Worm (Caenorhabditis elegans) whole organism, L4 larva: ENCODE measurements around the gene Y57G11C.28.

Source experiments
- ama-1 ChIP-seq: fragments of 150-350 bp; optimal IDR thresholded peaks from 2 replicates; lab custom pipeline; 2014; ENCODE audit warnings: inconsistent platforms, mixed read lengths
- nhr-28 ChIP-seq: fragments of 150-350 bp; optimal IDR thresholded peaks from 2 replicates; lab custom pipeline; 2014; ENCODE audit warnings: missing biosample characterization, missing genetic modification characterization

- no peak for TF ChIP-seq nhr-28 (tag; lab: Kevin White, UChicago)
- TF ChIP-seq ama-1 (lab: Kevin White, UChicago) = no peak
Observed at ce11 chrIV:14950468-14950867, 20.9 kb downstream of the Y57G11C.28 start, which contains the start of gene Y41E3.22.
